Worm (Caenorhabditis elegans) whole organism, L2 larva: ENCODE data around the gene srsx-7.

ENCODE experiments used
- C34F6.9 ChIP-seq: fragments of 150-350 bp; optimal IDR thresholded peaks from 2 replicates; lab custom pipeline; 2014; ENCODE audit warnings: missing biosample characterization, missing genetic modification characterization
- F13H6.1 ChIP-seq: sonication (generic microtip); optimal IDR thresholded peaks from 2 replicates; lab custom pipeline; 2016; ENCODE audit warnings: missing genetic modification characterization, missing compliant biosample characterization
- Y55F3AM.14 ChIP-seq: fragments of 200-800 bp; sonication (Bioruptor generic); optimal IDR thresholded peaks from 2 replicates; lab custom pipeline; 2018; ENCODE audit warnings: mild to moderate bottlenecking, missing genetic modification characterization, missing compliant biosample characterization
- ZK546.5 ChIP-seq: sonication (generic microtip); optimal IDR thresholded peaks from 2 replicates; lab custom pipeline; 2017; ENCODE audit warnings: missing biosample characterization, missing genetic modification characterization
- ama-1 ChIP-seq: fragments of 150-350 bp; optimal IDR thresholded peaks from 2 replicates; lab custom pipeline; 2018; ENCODE audit warnings: inconsistent platforms
- ceh-82 ChIP-seq: fragments of 150-350 bp; optimal IDR thresholded peaks from 2 replicates; lab custom pipeline; 2014; ENCODE audit warnings: missing biosample characterization, missing genetic modification characterization
- dmd-4 ChIP-seq: sonication (generic microtip); optimal IDR thresholded peaks from 2 replicates; lab custom pipeline; 2017; ENCODE audit warnings: missing biosample characterization, missing genetic modification characterization
- elt-1 ChIP-seq: fragments of 150-350 bp; optimal IDR thresholded peaks from 2 replicates; lab custom pipeline; 2014; ENCODE audit warnings: missing biosample characterization, missing genetic modification characterization
- elt-3 ChIP-seq: sonication (generic microtip); optimal IDR thresholded peaks from 2 replicates; lab custom pipeline; 2017; ENCODE audit warnings: missing biosample characterization, missing genetic modification characterization
- fos-1 ChIP-seq: fragments of 150-350 bp; optimal IDR thresholded peaks from 2 replicates; lab custom pipeline; 2014; ENCODE audit warnings: missing biosample characterization, missing genetic modification characterization
- gmeb-1 ChIP-seq: fragments of 150-350 bp; optimal IDR thresholded peaks from 2 replicates; lab custom pipeline; 2014; ENCODE audit warnings: missing biosample characterization, missing genetic modification characterization
- lin-11 ChIP-seq: fragments of 150-350 bp; sonication (generic microtip); optimal IDR thresholded peaks from 2 replicates; lab custom pipeline; 2014; ENCODE audit warnings: missing biosample characterization, missing genetic modification characterization, inconsistent platforms, mixed read lengths
- lin-13 ChIP-seq: fragments of 150-350 bp; optimal IDR thresholded peaks from 2 replicates; lab custom pipeline; 2014; ENCODE audit warnings: missing biosample characterization, missing genetic modification reagents, missing genetic modification characterization
- lin-39 ChIP-seq: fragments of 150-350 bp; optimal IDR thresholded peaks from 2 replicates; lab custom pipeline; 2014; ENCODE audit warnings: missing biosample characterization, missing genetic modification reagents, missing genetic modification characterization
- lsy-2 ChIP-seq, 2 experiments: fragments of 150-350 bp in 1 of 2; sonication (generic microtip) in 1 of 2; optimal IDR thresholded peaks; 2 replicates each; lab custom pipeline; 2014 to 2017; ENCODE audit warnings: missing biosample characterization in 2 of 2, missing genetic modification characterization in 2 of 2
- mab-5 ChIP-seq: fragments of 150-350 bp; optimal IDR thresholded peaks from 2 replicates; lab custom pipeline; 2014; ENCODE audit warnings: missing biosample characterization, missing genetic modification characterization
- mbf-1 ChIP-seq: sonication (generic microtip); optimal IDR thresholded peaks from 2 replicates; lab custom pipeline; 2017; ENCODE audit warnings: missing biosample characterization, missing genetic modification characterization
- mdl-1 ChIP-seq, 2 experiments: fragments of 150-350 bp in 1 of 2; sonication (generic microtip) in 1 of 2; optimal IDR thresholded peaks; 2 replicates each; lab custom pipeline; 2017; ENCODE audit warnings: missing biosample characterization in 2 of 2, missing genetic modification characterization in 2 of 2
- nhr-10 ChIP-seq: sonication (generic microtip); optimal IDR thresholded peaks from 2 replicates; lab custom pipeline; 2017; ENCODE audit warnings: missing biosample characterization, missing genetic modification characterization
- nhr-11 ChIP-seq: fragments of 150-350 bp; optimal IDR thresholded peaks from 2 replicates; lab custom pipeline; 2014; ENCODE audit warnings: missing biosample characterization, missing genetic modification characterization
- nhr-12 ChIP-seq: fragments of 150-350 bp; optimal IDR thresholded peaks from 2 replicates; lab custom pipeline; 2014; ENCODE audit warnings: missing biosample characterization, missing genetic modification characterization
- nhr-129 ChIP-seq: fragments of 150-350 bp; optimal IDR thresholded peaks from 2 replicates; lab custom pipeline; 2014; ENCODE audit warnings: missing biosample characterization, missing genetic modification characterization
- nhr-21 ChIP-seq: fragments of 150-350 bp; optimal IDR thresholded peaks from 2 replicates; lab custom pipeline; 2014; ENCODE audit warnings: missing biosample characterization, missing genetic modification characterization
- nhr-23 ChIP-seq: fragments of 150-350 bp; optimal IDR thresholded peaks from 2 replicates; lab custom pipeline; 2014; ENCODE audit warnings: missing biosample characterization, missing genetic modification reagents, missing genetic modification characterization
- nhr-237 ChIP-seq: fragments of 150-350 bp; optimal IDR thresholded peaks from 2 replicates; lab custom pipeline; 2014; ENCODE audit warnings: missing biosample characterization, missing genetic modification characterization
- nhr-25 ChIP-seq: fragments of 150-350 bp; sonication (generic microtip); optimal IDR thresholded peaks from 3 replicates; lab custom pipeline; 2014; ENCODE audit warnings: missing biosample characterization, missing genetic modification characterization
- nhr-6 ChIP-seq: fragments of 150-350 bp; optimal IDR thresholded peaks from 2 replicates; lab custom pipeline; 2014; ENCODE audit warnings: missing biosample characterization, missing genetic modification characterization
- nhr-77 ChIP-seq: fragments of 150-350 bp; optimal IDR thresholded peaks from 2 replicates; lab custom pipeline; 2014; ENCODE audit warnings: missing biosample characterization, missing genetic modification characterization
- skn-1 ChIP-seq: sonication (generic microtip); optimal IDR thresholded peaks from 2 replicates; lab custom pipeline; 2017; ENCODE audit warnings: missing biosample characterization, missing genetic modification characterization
- sma-3 ChIP-seq: sonication (generic microtip); optimal IDR thresholded peaks from 2 replicates; lab custom pipeline; 2016; ENCODE audit warnings: missing genetic modification reagents, missing genetic modification characterization, missing compliant biosample characterization
- sma-9 ChIP-seq, 2 experiments: fragments of 150-350 bp in 1 of 2; sonication (generic microtip) in 1 of 2; optimal IDR thresholded peaks; 2 replicates each; lab custom pipeline; 2014 to 2016; ENCODE audit warnings: missing genetic modification characterization in 2 of 2, mild to moderate bottlenecking in 1 of 2, missing biosample characterization in 1 of 2, missing compliant biosample characterization in 1 of 2, missing genetic modification reagents in 1 of 2, moderate library complexity in 1 of 2
- snpc-4 ChIP-seq: fragments of 150-350 bp; optimal IDR thresholded peaks from 2 replicates; lab custom pipeline; 2014; ENCODE audit warnings: missing biosample characterization, missing genetic modification characterization
- unc-55 ChIP-seq: fragments of 150-350 bp; sonication (generic microtip); optimal IDR thresholded peaks from 3 replicates; lab custom pipeline; 2014; ENCODE audit warnings: missing biosample characterization, missing genetic modification reagents, missing genetic modification characterization
- unc-62 ChIP-seq: fragments of 150-350 bp; optimal IDR thresholded peaks from 2 replicates; lab custom pipeline; 2014; ENCODE audit warnings: missing biosample characterization, missing genetic modification reagents, missing genetic modification characterization
- zag-1 ChIP-seq: fragments of 150-350 bp; optimal IDR thresholded peaks from 2 replicates; lab custom pipeline; 2014; ENCODE audit warnings: missing biosample characterization, missing genetic modification characterization
- ztf-11 ChIP-seq: sonication (generic microtip); optimal IDR thresholded peaks from 2 replicates; lab custom pipeline; 2017; ENCODE audit warnings: missing biosample characterization, missing genetic modification characterization

Gene srsx-7

ce11 chrV:7904389-7904788 lies 21.2 kb upstream of the srsx-7 start:
- TF ChIP-seq skn-1 (no peak), sma-9 (GFP tag; optimal IDR thresholded peaks at IDR 0.05; lab: Kevin White, UChicago) (no peak), sma-9 (tag; optimal IDR thresholded peaks at IDR 0.05; lab: Kevin White, UChicago) (no peak), lin-11 (tag; lab: Kevin White, UChicago) (no peak), nhr-12 (no peak), nhr-6 (tag; lab: Kevin White, UChicago) (no peak), unc-55 (GFP tag; lab: Kevin White, UChicago) (no peak), nhr-129 (no peak), C34F6.9 (no peak)
- TF ChIP-seq, all 48 proteins: peak for 0

DNA sequence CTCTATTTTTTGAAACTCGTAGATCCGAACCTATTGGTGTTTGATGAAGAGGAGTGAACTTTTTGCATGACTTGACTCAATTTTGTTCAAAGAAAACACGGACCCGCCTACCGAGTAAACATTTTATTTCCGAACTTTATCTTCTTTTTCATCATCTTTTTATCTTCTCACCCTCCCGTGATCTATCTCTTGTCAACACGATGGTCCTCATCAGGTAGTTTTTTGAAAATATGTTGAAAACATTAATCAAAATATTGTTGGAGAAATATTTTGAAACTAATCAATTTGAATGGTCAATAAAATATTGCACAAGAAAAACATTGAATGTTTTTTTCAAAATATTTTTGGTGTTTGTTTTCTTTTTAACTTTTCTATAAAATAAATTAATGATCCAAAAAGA lies 17.2 kb upstream of the srsx-7 start:
- TF ChIP-seq unc-55 (GFP tag; lab: Kevin White, UChicago) (no peak), sma-3 (no peak), nhr-77 (tag; lab: Kevin White, UChicago) (no peak), mdl-1 (tag; optimal IDR thresholded peaks at IDR 0.05; lab: Kevin White, UChicago) (no peak), nhr-25 (tag; lab: Kevin White, UChicago) (no peak)

- no peak for TF ChIP-seq zag-1 (tag; lab: Kevin White, UChicago)
- TF ChIP-seq lin-11 (tag; lab: Kevin White, UChicago), result no peak
- no peak for TF ChIP-seq Y55F3AM.14 (GFP tag; lab: Kevin White, UChicago)
- TF ChIP-seq lin-39 (tag; lab: Kevin White, UChicago), result no peak
- TF ChIP-seq dmd-4 (tag; lab: Kevin White, UChicago), result no peak
- TF ChIP-seq elt-3 (tag; lab: Kevin White, UChicago), result no peak
- no peak for TF ChIP-seq nhr-23
- no peak for TF ChIP-seq fos-1 (tag; lab: Kevin White, UChicago)
- TF ChIP-seq snpc-4 (tag; lab: Kevin White, UChicago), result no peak
- TF ChIP-seq ZK546.5 (tag; lab: Kevin White, UChicago), result no peak
- TF ChIP-seq sma-3, result no peak
- no peak for TF ChIP-seq unc-62 (GFP tag; lab: Kevin White, UChicago)
- TF ChIP-seq mbf-1 (tag; lab: Kevin White, UChicago), result no peak
- no peak for TF ChIP-seq C34F6.9
- TF ChIP-seq nhr-10 (tag; lab: Kevin White, UChicago), result no peak
- no peak for TF ChIP-seq gmeb-1 (tag; lab: Kevin White, UChicago)
- TF ChIP-seq nhr-77 (tag; lab: Kevin White, UChicago), result no peak
Observed at ce11 chrV:7926784-7927183, 1.2 kb downstream of the srsx-7 start, which contains the start of gene srsx-6. Gene srsx-6, plus strand, starts transcription at chrV:7927084.

DNA sequence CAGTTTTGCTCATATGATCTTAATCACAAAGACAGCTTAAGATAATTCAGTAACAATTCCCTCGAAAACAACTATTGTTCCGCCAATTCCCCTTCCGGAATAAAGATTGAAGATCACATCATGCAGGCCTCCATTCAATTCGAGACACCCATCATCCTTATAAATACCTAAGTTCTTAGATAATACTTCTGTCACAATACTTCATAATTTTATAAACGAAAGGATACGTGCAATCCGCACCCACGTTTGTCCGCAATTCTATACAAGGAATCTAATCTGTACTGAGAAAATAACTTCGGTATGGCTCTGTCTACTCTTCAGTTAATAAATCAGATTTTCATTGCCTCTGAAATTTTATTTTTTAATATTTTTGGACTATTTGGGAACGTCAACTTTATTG lies 3.1 kb downstream of the srsx-7 start, which contains the start of gene srsx-5:
Gene srsx-5, plus strand, starts transcription at position 301 of the 400 bp plus-strand sequence.
- TF ChIP-seq nhr-237 (tag; lab: Kevin White, UChicago), result no peak
- no peak for TF ChIP-seq nhr-11 (tag; lab: Kevin White, UChicago)
- TF ChIP-seq ceh-82 (tag; lab: Kevin White, UChicago), result no peak
- TF ChIP-seq lsy-2 (tag; optimal IDR thresholded peaks at IDR 0.05; lab: Kevin White, UChicago), result no peak
- no peak for TF ChIP-seq nhr-21 (tag; lab: Kevin White, UChicago)
- TF ChIP-seq dmd-4 (tag; lab: Kevin White, UChicago), result no peak
- no peak for TF ChIP-seq lin-13 (GFP tag; lab: Kevin White, UChicago)

- TF ChIP-seq lin-39 (tag; lab: Kevin White, UChicago), result no peak
- no peak for TF ChIP-seq ZK546.5 (tag; lab: Kevin White, UChicago)
- no peak for TF ChIP-seq gmeb-1 (tag; lab: Kevin White, UChicago)
- TF ChIP-seq nhr-21 (tag; lab: Kevin White, UChicago), result no peak
- no peak for TF ChIP-seq ama-1
- TF ChIP-seq nhr-77 (tag; lab: Kevin White, UChicago), result no peak
- no peak for TF ChIP-seq nhr-237 (tag; lab: Kevin White, UChicago)
- no peak for TF ChIP-seq elt-1 (tag; lab: Kevin White, UChicago)
- TF ChIP-seq C34F6.9, result no peak
- TF ChIP-seq zag-1 (tag; lab: Kevin White, UChicago), result no peak
- no peak for TF ChIP-seq ztf-11
- TF ChIP-seq nhr-12, result no peak
- TF ChIP-seq F13H6.1 (tag; lab: Kevin White, UChicago), result no peak
- no peak for TF ChIP-seq elt-3 (tag; lab: Kevin White, UChicago)
- no peak for TF ChIP-seq mab-5
- TF ChIP-seq lsy-2 (tag; optimal IDR thresholded peaks at IDR 0.05; lab: Kevin White, UChicago), result no peak
Observed at ce11 chrV:7932998-7933397, 7.4 kb downstream of the srsx-7 start, which contains the start of gene ncx-10. Gene ncx-10, minus strand, starts transcription at chrV:7933098.
